Worm (Caenorhabditis elegans) whole organism, L2 larva: ENCODE results near the gene fbxb-42.

Source experiments
- alr-1 ChIP-seq: fragments of 150-350 bp; optimal IDR thresholded peaks from 2 replicates; lab custom pipeline; 2014; ENCODE audit warnings: missing biosample characterization, missing genetic modification characterization
- egl-27 ChIP-seq: sonication (generic microtip); optimal IDR thresholded peaks from 3 replicates; lab custom pipeline; 2017; ENCODE audit warnings: missing biosample characterization, missing genetic modification reagents, missing genetic modification characterization
- elt-1 ChIP-seq: fragments of 150-350 bp; optimal IDR thresholded peaks from 2 replicates; lab custom pipeline; 2014; ENCODE audit warnings: missing biosample characterization, missing genetic modification characterization
- fos-1 ChIP-seq: fragments of 150-350 bp; optimal IDR thresholded peaks from 2 replicates; lab custom pipeline; 2014; ENCODE audit warnings: missing biosample characterization, missing genetic modification characterization
- lin-13 ChIP-seq: fragments of 150-350 bp; optimal IDR thresholded peaks from 2 replicates; lab custom pipeline; 2014; ENCODE audit warnings: missing biosample characterization, missing genetic modification reagents, missing genetic modification characterization
- nhr-129 ChIP-seq: fragments of 150-350 bp; optimal IDR thresholded peaks from 2 replicates; lab custom pipeline; 2014; ENCODE audit warnings: missing biosample characterization, missing genetic modification characterization
- nhr-237 ChIP-seq: fragments of 150-350 bp; optimal IDR thresholded peaks from 2 replicates; lab custom pipeline; 2014; ENCODE audit warnings: missing biosample characterization, missing genetic modification characterization
- zag-1 ChIP-seq: fragments of 150-350 bp; optimal IDR thresholded peaks from 2 replicates; lab custom pipeline; 2014; ENCODE audit warnings: missing biosample characterization, missing genetic modification characterization
- ztf-11 ChIP-seq: sonication (generic microtip); optimal IDR thresholded peaks from 2 replicates; lab custom pipeline; 2017; ENCODE audit warnings: missing biosample characterization, missing genetic modification characterization

- TF ChIP-seq ztf-11 (tag; lab: Kevin White, UChicago), result no peak
- no peak for TF ChIP-seq egl-27 (tag; lab: Kevin White, UChicago)
- no peak for TF ChIP-seq alr-1 (tag; lab: Kevin White, UChicago)
- no peak for TF ChIP-seq lin-13
- TF ChIP-seq zag-1 (tag; lab: Kevin White, UChicago), result no peak
- TF ChIP-seq elt-1 (tag; lab: Kevin White, UChicago), result no peak
- TF ChIP-seq nhr-129 (tag; lab: Kevin White, UChicago), result no peak
- TF ChIP-seq fos-1 (tag; lab: Kevin White, UChicago), result no peak
- no peak for TF ChIP-seq nhr-237 (tag; lab: Kevin White, UChicago)
These were observed 36.5 kb upstream of the fbxb-42 start for ce11 chrII:1500959-1501358.
